Worm (Caenorhabditis elegans): ENCODE results near the gene F59B10.5.
A peak's percentile ranks its signal among the peaks of the same experiment; 100 is the strongest.

F59B10.5 gene

ce11 chrII:10523583-10523982, at the start of gene F59B10.5:
Gene F59B10.5 (minus strand): TSS chrII:10523683.
- no peak for TF ChIP-seq dmd-4 (tag; optimal IDR thresholded peaks at IDR 0.05)

- TF ChIP-seq sma-3 (GFP tag; optimal IDR thresholded peaks at IDR 0.05) = no peak
- TF ChIP-seq zag-1 (tag; optimal IDR thresholded peaks at IDR 0.05) = no peak
- no peak for TF ChIP-seq skn-1 (tag; optimal IDR thresholded peaks at IDR 0.05)
- TF ChIP-seq mdl-1 (tag; optimal IDR thresholded peaks at IDR 0.05) = no peak
- TF ChIP-seq sem-4 (tag; optimal IDR thresholded peaks at IDR 0.05) = no peak
- no peak for TF ChIP-seq peb-1 (tag; optimal IDR thresholded peaks at IDR 0.05)
- TF ChIP-seq elt-3 (tag; optimal IDR thresholded peaks at IDR 0.05) = no peak
- no peak for TF ChIP-seq ztf-11 (tag; optimal IDR thresholded peaks at IDR 0.05)
- no peak for TF ChIP-seq aly-2 (tag; optimal IDR thresholded peaks at IDR 0.05)
- TF ChIP-seq alr-1 (tag; optimal IDR thresholded peaks at IDR 0.05) = no peak
- no peak for TF ChIP-seq nhr-25 (tag; optimal IDR thresholded peaks at IDR 0.05)
- TF ChIP-seq nhr-11 (tag; optimal IDR thresholded peaks at IDR 0.05) = no peak
- TF ChIP-seq F13H6.1 (tag; optimal IDR thresholded peaks at IDR 0.05) = no peak
- TF ChIP-seq elt-1 (tag; optimal IDR thresholded peaks at IDR 0.05) = no peak
- TF ChIP-seq ceh-82 (tag; optimal IDR thresholded peaks at IDR 0.05) = no peak
These were observed 48.5 kb upstream of the F59B10.5 start, which contains the start of gene C06A1.3 for ce11 chrII:10571967-10572366. Gene C06A1.3 (plus strand): TSS chrII:10572267.

- TF ChIP-seq elt-1 (tag; optimal IDR thresholded peaks at IDR 0.05) = no peak
- no peak for TF ChIP-seq nhr-21 (tag; optimal IDR thresholded peaks at IDR 0.05)
- no peak for TF ChIP-seq nhr-237 (tag; optimal IDR thresholded peaks at IDR 0.05)
- no peak for TF ChIP-seq unc-62 (GFP tag; optimal IDR thresholded peaks at IDR 0.05)
- TF ChIP-seq ceh-16 (tag; optimal IDR thresholded peaks at IDR 0.05) = no peak
These were observed 46.8 kb upstream of the F59B10.5 start, which contains the start of gene txt-13 for ce11 chrII:10570302-10570701. Gene txt-13 (plus strand): TSS chrII:10570602.

- TF ChIP-seq unc-62 (GFP tag; optimal IDR thresholded peaks at IDR 0.05) (no peak), nhr-77 (tag; optimal IDR thresholded peaks at IDR 0.05) (no peak), sma-9 (GFP tag; optimal IDR thresholded peaks at IDR 0.05) (peak; percentile 55), sma-9 (tag; optimal IDR thresholded peaks at IDR 0.05) (no peak), lsy-2 (tag; optimal IDR thresholded peaks at IDR 0.05) (peak in 1 of 2 experiments; percentile 19), mdl-1 (tag; optimal IDR thresholded peaks at IDR 0.05) (no peak), nhr-6 (tag; optimal IDR thresholded peaks at IDR 0.05) (no peak), alr-1 (tag; optimal IDR thresholded peaks at IDR 0.05) (no peak)
These were observed 46.0 kb upstream of the F59B10.5 start for ce11 chrII:10569498-10569897.

ce11 chrII:10566458-10566857, 43.0 kb upstream of the F59B10.5 start:
- TF ChIP-seq unc-62 (GFP tag; optimal IDR thresholded peaks at IDR 0.05) = no peak
- TF ChIP-seq ama-1 (optimal IDR thresholded peaks at IDR 0.05) = no peak
- TF ChIP-seq lin-13 (GFP tag; optimal IDR thresholded peaks at IDR 0.05) = no peak
- no peak for TF ChIP-seq ztf-1 (GFP tag; conservative IDR thresholded peaks at IDR 0.05)
- no peak for TF ChIP-seq mbf-1 (tag; optimal IDR thresholded peaks at IDR 0.05)
- no peak for TF ChIP-seq alr-1 (tag; optimal IDR thresholded peaks at IDR 0.05)
- no peak for TF ChIP-seq sma-9 (GFP tag; optimal IDR thresholded peaks at IDR 0.05)
- no peak for TF ChIP-seq sma-9 (tag; optimal IDR thresholded peaks at IDR 0.05)

- no peak for TF ChIP-seq nhr-6 (tag; optimal IDR thresholded peaks at IDR 0.05)
- TF ChIP-seq blmp-1 (tag; optimal IDR thresholded peaks at IDR 0.05; ENCODE audit: insufficient read depth) = no peak
- no peak for TF ChIP-seq skn-1 (tag; optimal IDR thresholded peaks at IDR 0.05)
- no peak for TF ChIP-seq crh-2 (tag; optimal IDR thresholded peaks at IDR 0.05)
- TF ChIP-seq mab-5 (tag; optimal IDR thresholded peaks at IDR 0.05) = no peak
- no peak for TF ChIP-seq sma-9 (GFP tag; optimal IDR thresholded peaks at IDR 0.05)
- TF ChIP-seq sma-9 (tag; optimal IDR thresholded peaks at IDR 0.05) = no peak
- no peak for TF ChIP-seq elt-1 (tag; optimal IDR thresholded peaks at IDR 0.05)
These were observed 41.1 kb upstream of the F59B10.5 start, which contains the start of the genes C06A1.6 and C06A1.7 for ce11 chrII:10564578-10564977. Gene C06A1.6 (minus strand): TSS chrII:10564678. Gene C06A1.7 (plus strand): TSS chrII:10564891.

ce11 chrII:10563368-10563767, 39.9 kb upstream of the F59B10.5 start, which contains the start of gene cdc-48.1:
Gene cdc-48.1 (minus strand): TSS chrII:10563407.
- TF ChIP-seq sma-3 (GFP tag; optimal IDR thresholded peaks at IDR 0.05) (peak; percentile 100), ztf-11 (tag; optimal IDR thresholded peaks at IDR 0.05) (peak; percentile 87), Y55F3AM.14 (GFP tag; optimal IDR thresholded peaks at IDR 0.05) (peak; percentile 99), ceh-16 (tag; optimal IDR thresholded peaks at IDR 0.05) (peak; percentile 100), unc-55 (GFP tag; optimal IDR thresholded peaks at IDR 0.05) (peak; percentile 100), ama-1 (optimal IDR thresholded peaks at IDR 0.05) (peak; percentile 97), nhr-77 (tag; optimal IDR thresholded peaks at IDR 0.05) (peak; percentile 99), alr-1 (tag; optimal IDR thresholded peaks at IDR 0.05) (no peak), ztf-4 (tag; optimal IDR thresholded peaks at IDR 0.05) (peak; percentile 100), blmp-1 (tag; optimal IDR thresholded peaks at IDR 0.05; ENCODE audit: insufficient read depth) (peak; percentile 97), nhr-12 (tag; optimal IDR thresholded peaks at IDR 0.05) (peak; percentile 84), skn-1 (tag; optimal IDR thresholded peaks at IDR 0.05) (peak; percentile 100), lsy-2 (tag; optimal IDR thresholded peaks at IDR 0.05) (peak; percentile 98 to 99), fos-1 (tag; optimal IDR thresholded peaks at IDR 0.05) (peak; percentile 100), lin-11 (tag; optimal IDR thresholded peaks at IDR 0.05) (peak; percentile 98), nhr-25 (tag; optimal IDR thresholded peaks at IDR 0.05) (peak; percentile 100), gmeb-1 (tag; optimal IDR thresholded peaks at IDR 0.05) (peak; percentile 100), nhr-21 (tag; optimal IDR thresholded peaks at IDR 0.05) (peak; percentile 100), F13H6.1 (tag; optimal IDR thresholded peaks at IDR 0.05) (peak; percentile 100), elt-3 (tag; optimal IDR thresholded peaks at IDR 0.05) (no peak), C34F6.9 (tag; optimal IDR thresholded peaks at IDR 0.05) (peak; percentile 100), dmd-4 (tag; optimal IDR thresholded peaks at IDR 0.05) (peak; percentile 78)

Data from whole organism, L2 larva.